Fruit fly (Drosophila melanogaster) whole organism, embryonic: ENCODE results near the gene NaPi-III.

Experiments used
- ATbp ChIP-seq: fragments of 200-800 bp; sonication (Bioruptor generic); optimal IDR thresholded peaks from 2 replicates; lab custom pipeline; 2017; ENCODE audit warnings: missing biosample characterization, mild to moderate bottlenecking, missing genetic modification characterization, missing genetic modification reagents
- Aef1 ChIP-seq: fragments of 200-800 bp; sonication (Bioruptor generic); IDR thresholded peaks from 3 replicates; pipeline ENCODE4 v1.3.6; 2022; ENCODE audit warnings: missing biosample characterization, missing genetic modification characterization
- Atf-2 ChIP-seq: fragments of 200-800 bp; sonication (Bioruptor generic); optimal IDR thresholded peaks from 2 replicates; lab custom pipeline; 2016; ENCODE audit warnings: missing biosample characterization, missing genetic modification characterization
- B-H2 ChIP-seq: fragments of 200-800 bp; sonication (Bioruptor generic); optimal IDR thresholded peaks from 2 replicates; lab custom pipeline; 2018; ENCODE audit warnings: missing biosample characterization, mild to moderate bottlenecking, missing genetic modification characterization
- C15 ChIP-seq: fragments of 200-800 bp; sonication (Bioruptor generic); IDR thresholded peaks from 3 replicates; pipeline ENCODE4 v1.3.6; 2022; ENCODE audit warnings: missing biosample characterization, missing genetic modification characterization
- CG10321 ChIP-seq: fragments of 200-800 bp; sonication (Bioruptor generic); IDR thresholded peaks from 2 replicates; pipeline ENCODE4 v1.3.6; 2022; ENCODE audit warnings: missing biosample characterization, missing genetic modification characterization
- CG10654 ChIP-seq: fragments of 200-800 bp; sonication (Bioruptor generic); optimal IDR thresholded peaks from 2 replicates; lab custom pipeline; 2016; ENCODE audit warnings: missing biosample characterization, missing genetic modification characterization
- CG13424 ChIP-seq: fragments of 200-800 bp; sonication (Bioruptor generic); optimal IDR thresholded peaks from 2 replicates; lab custom pipeline; 2019; ENCODE audit warnings: missing biosample characterization, mild to moderate bottlenecking, missing genetic modification characterization, moderate library complexity
- CG1602 ChIP-seq: fragments of 200-800 bp; sonication (Bioruptor generic); optimal IDR thresholded peaks from 3 replicates; lab custom pipeline; 2016; ENCODE audit warnings: missing biosample characterization, missing genetic modification characterization
- CG17328 ChIP-seq: fragments of 200-800 bp; sonication (Bioruptor generic); IDR thresholded peaks from 2 replicates; pipeline ENCODE4 v1.3.6; 2022; ENCODE audit warnings: missing biosample characterization, missing genetic modification characterization
- CG17802 ChIP-seq: fragments of 200-800 bp; sonication (Bioruptor generic); optimal IDR thresholded peaks from 2 replicates; lab custom pipeline; 2018; ENCODE audit warnings: missing biosample characterization, mild to moderate bottlenecking, missing genetic modification characterization, moderate library complexity
- CG18011 ChIP-seq: fragments of 200-800 bp; sonication (Bioruptor generic); optimal IDR thresholded peaks from 2 replicates; lab custom pipeline; 2017; ENCODE audit warnings: missing biosample characterization, missing genetic modification characterization, mild to moderate bottlenecking, moderate library complexity, missing genotype
- CG18262 ChIP-seq: fragments of 200-800 bp; optimal IDR thresholded peaks from 3 replicates; lab custom pipeline; 2019; ENCODE audit warnings: missing biosample characterization, mild to moderate bottlenecking, missing genetic modification characterization, moderate library complexity
- CG2199 ChIP-seq: fragments of 200-800 bp; sonication (Bioruptor generic); IDR thresholded peaks from 3 replicates; pipeline ENCODE4 v1.3.6; 2022; ENCODE audit warnings: missing biosample characterization, missing genetic modification characterization
- CG30020 ChIP-seq: fragments of 200-800 bp; optimal IDR thresholded peaks from 2 replicates; lab custom pipeline; 2019; ENCODE audit warnings: missing biosample characterization, mild to moderate bottlenecking, missing genetic modification characterization, moderate library complexity
- CG30431 ChIP-seq: fragments of 200-800 bp; sonication (Bioruptor generic); optimal IDR thresholded peaks from 2 replicates; lab custom pipeline; 2017; ENCODE audit warnings: missing biosample characterization, missing genetic modification characterization
- CG31365 ChIP-seq: fragments of 200-800 bp; sonication (Bioruptor generic); optimal IDR thresholded peaks from 2 replicates; lab custom pipeline; 2018; ENCODE audit warnings: missing biosample characterization, mild to moderate bottlenecking, missing genetic modification characterization
- CG7928 ChIP-seq: fragments of 200-800 bp; sonication (Bioruptor generic); optimal IDR thresholded peaks from 2 replicates; lab custom pipeline; 2017; ENCODE audit warnings: missing biosample characterization, mild to moderate bottlenecking, missing genetic modification characterization
- CG7987 ChIP-seq: fragments of 200-800 bp; sonication (Bioruptor generic); optimal IDR thresholded peaks from 2 replicates; lab custom pipeline; 2018; ENCODE audit warnings: missing biosample characterization, mild to moderate bottlenecking, missing genetic modification characterization, moderate library complexity
- CG8359 ChIP-seq: fragments of 200-800 bp; sonication (Bioruptor generic); optimal IDR thresholded peaks from 2 replicates; lab custom pipeline; 2017; ENCODE audit warnings: missing biosample characterization, mild to moderate bottlenecking, missing genetic modification characterization, borderline replicate concordance
- CG9437 ChIP-seq: fragments of 200-800 bp; sonication (Bioruptor generic); optimal IDR thresholded peaks from 2 replicates; lab custom pipeline; 2018; ENCODE audit warnings: missing biosample characterization, mild to moderate bottlenecking, missing genetic modification characterization
- E2f2 ChIP-seq: fragments of 200-800 bp; sonication (Bioruptor generic); IDR thresholded peaks from 2 replicates; pipeline ENCODE4 v1.3.6; 2022; ENCODE audit warnings: missing biosample characterization, missing genetic modification characterization
- Elba2 ChIP-seq: fragments of 200-800 bp; sonication (Bioruptor generic); optimal IDR thresholded peaks from 3 replicates; lab custom pipeline; 2016; ENCODE audit warnings: missing biosample characterization, missing genetic modification characterization
- HLH3B ChIP-seq: fragments of 200-800 bp; sonication (Bioruptor generic); IDR thresholded peaks from 2 replicates; pipeline ENCODE4 v1.3.6; 2022; ENCODE audit warnings: missing biosample characterization, missing genetic modification characterization
- Lhr ChIP-seq: fragments of 200-800 bp; sonication (Bioruptor generic); optimal IDR thresholded peaks from 3 replicates; lab custom pipeline; 2017; ENCODE audit warnings: mild to moderate bottlenecking, missing biosample characterization, missing genetic modification reagents, missing genetic modification characterization
- Lpt ChIP-seq: fragments of >200 bp; optimal IDR thresholded peaks from 2 replicates; lab custom pipeline; 2018; ENCODE audit warnings: missing biosample characterization, missing genetic modification characterization
- MESR4 ChIP-seq: fragments of 200-800 bp; sonication (Bioruptor generic); optimal IDR thresholded peaks from 2 replicates; lab custom pipeline; 2018; ENCODE audit warnings: missing biosample characterization, mild to moderate bottlenecking, missing genetic modification characterization, moderate library complexity
- NFAT ChIP-seq: fragments of 200-800 bp; sonication (Bioruptor generic); IDR thresholded peaks from 2 replicates; pipeline ENCODE4 v1.3.6; 2022; ENCODE audit warnings: missing biosample characterization, missing genetic modification characterization
- Nf-YA ChIP-seq: fragments of 200-800 bp; sonication (Bioruptor generic); IDR thresholded peaks from 2 replicates; pipeline ENCODE4 v1.3.6; 2022; ENCODE audit warnings: missing biosample characterization, missing genetic modification characterization
- PHDP ChIP-seq: fragments of 200-800 bp; sonication (Bioruptor generic); optimal IDR thresholded peaks from 3 replicates; lab custom pipeline; 2018; ENCODE audit warnings: missing biosample characterization, mild to moderate bottlenecking, missing genetic modification characterization, moderate library complexity
- Rfx ChIP-seq: fragments of 200-800 bp; sonication (Bioruptor generic); IDR thresholded peaks from 2 replicates; pipeline ENCODE4 v1.3.6; 2022; ENCODE audit warnings: missing biosample characterization, missing genetic modification characterization
- Tbp ChIP-seq: fragments of >200 bp; optimal IDR thresholded peaks from 2 replicates; lab custom pipeline; 2018; ENCODE audit warnings: missing biosample characterization, missing genetic modification characterization
- ash1 ChIP-seq: fragments of 200-800 bp; sonication (Bioruptor generic); optimal IDR thresholded peaks from 2 replicates; lab custom pipeline; 2018; ENCODE audit warnings: missing biosample characterization, mild to moderate bottlenecking, missing genetic modification characterization
- az2 ChIP-seq: fragments of 200-800 bp; sonication (Bioruptor generic); optimal IDR thresholded peaks from 3 replicates; lab custom pipeline; 2016; ENCODE audit warnings: missing biosample characterization, missing genetic modification characterization
- bigmax ChIP-seq: fragments of 200-800 bp; sonication (Bioruptor generic); optimal IDR thresholded peaks from 2 replicates; lab custom pipeline; 2018; ENCODE audit warnings: missing biosample characterization, mild to moderate bottlenecking, missing genetic modification characterization
- dan ChIP-seq: fragments of 200-800 bp; sonication (Bioruptor generic); IDR thresholded peaks from 2 replicates; pipeline ENCODE4 v1.3.6; 2022; ENCODE audit warnings: missing biosample characterization, missing genetic modification characterization
- eve ChIP-seq, 2 experiments: fragments of >200 bp; optimal IDR thresholded peaks; 2 replicates each; lab custom pipeline; 2017; ENCODE audit warnings: missing biosample characterization in 2 of 2, missing genetic modification characterization in 2 of 2
- fru ChIP-seq: fragments of >200 bp; optimal IDR thresholded peaks from 2 replicates; lab custom pipeline; 2017
- gsb-n ChIP-seq: fragments of 200-800 bp; sonication (Bioruptor generic); optimal IDR thresholded peaks from 3 replicates; lab custom pipeline; 2018; ENCODE audit warnings: missing biosample characterization, mild to moderate bottlenecking, missing genetic modification characterization
- hth ChIP-seq: fragments of >200 bp; optimal IDR thresholded peaks from 2 replicates; lab custom pipeline; 2017; ENCODE audit warnings: inconsistent platforms
- knrl ChIP-seq: fragments of 200-800 bp; sonication (Bioruptor generic); IDR thresholded peaks from 3 replicates; pipeline ENCODE4 v1.3.6; 2022; ENCODE audit warnings: missing biosample characterization, missing genetic modification characterization; ENCODE audit not compliant: partially characterized antibody
- luna ChIP-seq: fragments of 200-800 bp; sonication (Bioruptor generic); optimal IDR thresholded peaks from 2 replicates; lab custom pipeline; 2016; ENCODE audit warnings: missing biosample characterization, missing genetic modification characterization
- nau ChIP-seq: fragments of 200-800 bp; sonication (Bioruptor generic); optimal IDR thresholded peaks from 3 replicates; lab custom pipeline; 2017; ENCODE audit warnings: missing biosample characterization, mild to moderate bottlenecking, missing genetic modification characterization, missing genetic modification reagents
- sd ChIP-seq: fragments of 200-800 bp; sonication (Bioruptor generic); optimal IDR thresholded peaks from 3 replicates; lab custom pipeline; 2018; ENCODE audit warnings: missing biosample characterization, mild to moderate bottlenecking, missing genetic modification characterization, moderate library complexity
- sna ChIP-seq: fragments of 200-800 bp; sonication (Bioruptor generic); IDR thresholded peaks from 2 replicates; pipeline ENCODE4 v1.3.6; 2022; ENCODE audit warnings: missing biosample characterization, missing genetic modification characterization; ENCODE audit not compliant: partially characterized antibody
- sr ChIP-seq: fragments of 200-800 bp; sonication (Bioruptor generic); IDR thresholded peaks from 3 replicates; pipeline ENCODE4 v1.3.6; 2022; ENCODE audit warnings: missing biosample characterization, missing genetic modification characterization
- tna ChIP-seq: fragments of 200-800 bp; sonication (Bioruptor generic); IDR thresholded peaks from 2 replicates; pipeline ENCODE4 v1.3.6; 2022; ENCODE audit warnings: missing biosample characterization, missing genetic modification characterization; ENCODE audit not compliant: partially characterized antibody
- tup ChIP-seq: fragments of 200-800 bp; sonication (Bioruptor generic); optimal IDR thresholded peaks from 2 replicates; lab custom pipeline; 2016; ENCODE audit warnings: missing biosample characterization, mild to moderate bottlenecking, missing genetic modification characterization, moderate library complexity
- z ChIP-seq: fragments of 200-800 bp; sonication (Bioruptor generic); IDR thresholded peaks from 3 replicates; pipeline ENCODE4 v1.3.6; 2022; ENCODE audit warnings: missing biosample characterization, missing genetic modification characterization
- zf30C ChIP-seq: fragments of 200-800 bp; sonication (Bioruptor generic); optimal IDR thresholded peaks from 3 replicates; lab custom pipeline; 2018; ENCODE audit warnings: missing biosample characterization, mild to moderate bottlenecking, missing genetic modification characterization

Gene NaPi-III

dm6 chr3L:11097982-11098663 is 25.0 kb upstream of the NaPi-III start, which contains the start of the genes Irbp18 and APP-BP1 (continued):
- TF ChIP-seq CG7987 (GFP tag; lab: Kevin White, UChicago) (peak; percentile 85), CG2199 (GFP tag; lab: Robert Waterston, UW) (0 out of 3 replicates have a peak, but pooled peaks have one; percentile 43), Rfx (GFP tag; lab: Robert Waterston, UW) (peak; percentile 90), bigmax (GFP tag; lab: Kevin White, UChicago) (no peak), CG17802 (tag; lab: Kevin White, UChicago) (peak; percentile 71), NFAT (GFP tag; lab: Robert Waterston, UW) (peak; percentile 74), luna (GFP tag; lab: Kevin White, UChicago) (peak; percentile 91), B-H2 (GFP tag; lab: Kevin White, UChicago) (peak; percentile 91), sd (tag; lab: Kevin White, UChicago) (no peak), dan (GFP tag; lab: Robert Waterston, UW) (no peak), CG1602 (GFP tag; lab: Kevin White, UChicago) (peak; percentile 94), CG9437 (peak; percentile 92), E2f2 (GFP tag; lab: Robert Waterston, UW) (peak; percentile 63), fru (lab: Kevin White, UChicago) (no peak), CG17328 (peak; percentile 81), CG30020 (tag; lab: Kevin White, UChicago) (peak; percentile 79), sna (GFP tag; lab: Robert Waterston, UW) (no peak), z (GFP tag; lab: Robert Waterston, UW) (0 out of 3 replicates have a peak, but pooled peaks have one; percentile 27), tna (GFP tag; lab: Robert Waterston, UW) (no peak), MESR4 (peak; percentile 31), Elba2 (GFP tag; lab: Kevin White, UChicago) (peak; percentile 97), CG18262 (tag; lab: Kevin White, UChicago) (peak; percentile 93), PHDP (peak; percentile 92), CG30431 (GFP tag; lab: Kevin White, UChicago) (peak; percentile 94), HLH3B (GFP tag; lab: Robert Waterston, UW) (peak; percentile 75), Lhr (GFP tag; lab: Kevin White, UChicago) (peak; percentile 84), CG13424 (peak; percentile 90), Nf-YA (GFP tag; lab: Robert Waterston, UW) (peak; percentile 61), CG18011 (peak; percentile 88), zf30C (GFP tag; lab: Kevin White, UChicago) (peak; percentile 25), Aef1 (GFP tag; lab: Robert Waterston, UW) (peak; percentile 83), Atf-2 (GFP tag; lab: Kevin White, UChicago) (peak; percentile 92), eve (GFP tag; optimal IDR thresholded peaks at IDR 0.05; lab: Kevin White, UChicago) (no peak), sr (GFP tag; lab: Robert Waterston, UW) (0 out of 3 replicates have a peak, but pooled peaks have one; percentile 25), CG10321 (GFP tag; lab: Robert Waterston, UW) (peak; percentile 39; the same call in 1 of the 2 replicates), ATbp (GFP tag; lab: Kevin White, UChicago) (peak; percentile 83), nau (GFP tag; lab: Kevin White, UChicago) (peak; percentile 92), C15 (GFP tag; lab: Robert Waterston, UW) (peak; percentile 77; the same call in 2 of the 3 replicates), knrl (GFP tag; lab: Robert Waterston, UW) (no peak), CG10654 (GFP tag; lab: Kevin White, UChicago) (peak; percentile 93), ash1 (GFP tag; lab: Kevin White, UChicago) (peak; percentile 11), Lpt (GFP tag; lab: Kevin White, UChicago) (no peak), gsb-n (tag; lab: Kevin White, UChicago) (peak; percentile 89), hth (lab: Kevin White, UChicago) (no peak), tup (GFP tag; lab: Kevin White, UChicago) (peak; percentile 92), az2 (peak; percentile 96), CG7928 (GFP tag; lab: Kevin White, UChicago) (peak; percentile 69), CG31365 (tag; lab: Kevin White, UChicago) (peak; percentile 69), CG8359 (peak; percentile 74), Tbp (GFP tag; lab: Kevin White, UChicago) (no peak)
